Worm (Caenorhabditis elegans): ENCODE data around the gene pals-40.

The pals-40 gene

ce11 chrIII:1419700-1420356, 42.0 kb upstream of the pals-40 start (continued):
- TF ChIP-seq nhr-237 (tag; optimal IDR thresholded peaks at IDR 0.05) (no peak), hlh-11 (tag; optimal IDR thresholded peaks at IDR 0.05) (peak; percentile 57), nhr-102 (tag; optimal IDR thresholded peaks at IDR 0.05) (peak; percentile 86), F44E2.7 (GFP tag; IDR thresholded peaks at IDR 0.05) (no peak), tra-1 (GFP tag; IDR thresholded peaks at IDR 0.05) (peak; percentile 73; the same call in 1 of the 2 replicates), ztf-7 (tag; optimal IDR thresholded peaks at IDR 0.05) (no peak), T20F7.1 (GFP tag; optimal IDR thresholded peaks at IDR 0.05) (peak; percentile 86), lin-39 (tag; optimal IDR thresholded peaks at IDR 0.05) (no peak), nhr-48 (tag; optimal IDR thresholded peaks at IDR 0.05) (peak; percentile 72), zfp-3 (GFP tag; conservative IDR thresholded peaks at IDR 0.05) (peak; percentile 93), attf-4 (tag; optimal IDR thresholded peaks at IDR 0.05) (peak; percentile 40), nhr-42 (GFP tag; IDR thresholded peaks at IDR 0.05) (peak; percentile 40; the same call in 1 of the 2 replicates), tag-97 (GFP tag; IDR thresholded peaks at IDR 0.05) (no peak), dmd-8 (GFP tag; IDR thresholded peaks at IDR 0.05) (no peak), ceh-28 (tag; optimal IDR thresholded peaks at IDR 0.05) (no peak), dpl-1 (GFP tag; optimal IDR thresholded peaks at IDR 0.05) (no peak), F26F4.8 (GFP tag; conservative IDR thresholded peaks at IDR 0.05) (no peak), Y48G9A.11 (GFP tag; IDR thresholded peaks at IDR 0.05) (peak; percentile 79), unc-39 (tag; optimal IDR thresholded peaks at IDR 0.05) (no peak), nhr-10 (tag; optimal IDR thresholded peaks at IDR 0.05) (peak; percentile 95), nhr-41 (GFP tag; IDR thresholded peaks at IDR 0.05) (no peak), dve-1 (tag; optimal IDR thresholded peaks at IDR 0.05; ENCODE audit: insufficient read depth) (peak; percentile 76), lim-7 (GFP tag; IDR thresholded peaks at IDR 0.05) (0 out of 2 replicates have a peak, but pooled peaks have one; percentile 22), nhr-6 (tag; optimal IDR thresholded peaks at IDR 0.05) (peak; percentile 77), vab-7 (GFP tag; IDR thresholded peaks at IDR 0.05) (peak; percentile 36; the same call in 1 of the 2 replicates), mdt-29 (GFP tag; IDR thresholded peaks at IDR 0.05) (peak; percentile 79; the same call in 1 of the 2 replicates), daf-16 (GFP tag; optimal IDR thresholded peaks at IDR 0.05) (peak; percentile 24 to 37), daf-16 (tag; optimal IDR thresholded peaks at IDR 0.05) (peak; percentile 57), cey-2 (tag; optimal IDR thresholded peaks at IDR 0.05; ENCODE audit: borderline replicate concordance, insufficient read depth) (no peak), egl-27 (tag; optimal IDR thresholded peaks at IDR 0.05) (no peak), unc-62 (GFP tag; optimal IDR thresholded peaks at IDR 0.05 in 1 of 2) (peak in 1 of 2 experiments; percentile 24), unc-62 (tag; optimal IDR thresholded peaks at IDR 0.05) (no peak), mdl-1 (tag; optimal IDR thresholded peaks at IDR 0.05) (peak in 1 of 2 experiments; percentile 29), Y75B8A.6 (GFP tag; IDR thresholded peaks at IDR 0.05) (peak; percentile 90), ceh-44 (GFP tag; IDR thresholded peaks at IDR 0.05) (no peak), Y105C5A.15 (GFP tag; IDR thresholded peaks at IDR 0.05) (peak; percentile 94), sdz-12 (GFP tag; optimal IDR thresholded peaks at IDR 0.05) (peak; percentile 94), nhr-28 (tag; optimal IDR thresholded peaks at IDR 0.05) (peak; percentile 34), mes-2 (tag; optimal IDR thresholded peaks at IDR 0.05; ENCODE audit: poor library complexity, severe bottlenecking) (peak; percentile 61), pqm-1 (tag; optimal IDR thresholded peaks at IDR 0.05) (no peak), mxl-2 (GFP tag; conservative IDR thresholded peaks at IDR 0.05) (peak; percentile 58; the same call in 1 of the 2 replicates), set-16 (GFP tag; IDR thresholded peaks at IDR 0.05) (peak; percentile 74), lin-1 (GFP tag; IDR thresholded peaks at IDR 0.05) (peak; percentile 93), ama-1 (optimal IDR thresholded peaks at IDR 0.05) (peak; percentile 92), nhr-77 (tag; optimal IDR thresholded peaks at IDR 0.05) (peak; percentile 90), zip-11 (GFP tag; IDR thresholded peaks at IDR 0.05) (no peak), ZK337.2 (GFP tag; IDR thresholded peaks at IDR 0.05) (no peak), daf-8 (GFP tag; IDR thresholded peaks at IDR 0.05) (no peak), gei-8 (GFP tag; optimal IDR thresholded peaks at IDR 0.05) (peak; percentile 37), aha-1 (tag) (peak; percentile 97), snpc-4 (tag; optimal IDR thresholded peaks at IDR 0.05) (no peak)

All from whole organism, L4 larva.